Worm (Caenorhabditis elegans) whole organism, L1 larva: ENCODE measurements around the gene pcs-1.

Experiments
- F16B12.6 ChIP-seq: fragments of 150-350 bp; optimal IDR thresholded peaks from 2 replicates; lab custom pipeline; 2014; ENCODE audit warnings: missing biosample characterization, missing genetic modification characterization
- aly-2 ChIP-seq: fragments of 150-350 bp; optimal IDR thresholded peaks from 2 replicates; lab custom pipeline; 2014; ENCODE audit warnings: missing biosample characterization, missing genetic modification characterization
- ceh-82 ChIP-seq, 3 experiments: fragments of 150-350 bp in 1 of 3; sonication (generic microtip) in 2 of 3; optimal IDR thresholded peaks; 2 replicates each; lab custom pipeline; 2014 to 2017; ENCODE audit warnings: missing biosample characterization in 3 of 3, missing genetic modification characterization in 3 of 3
- ceh-88 ChIP-seq: fragments of 200-800 bp; sonication (Bioruptor generic); IDR thresholded peaks from 2 replicates; pipeline ENCODE4 v1.3.6; 2022; ENCODE audit warnings: missing genetic modification characterization, missing compliant biosample characterization
- ceh-90 ChIP-seq: sonication (generic microtip); optimal IDR thresholded peaks from 2 replicates; lab custom pipeline; 2016; ENCODE audit warnings: missing genetic modification characterization, missing compliant biosample characterization
- ces-1 ChIP-seq: fragments of 150-350 bp; optimal IDR thresholded peaks from 2 replicates; lab custom pipeline; 2014; ENCODE audit warnings: missing biosample characterization, missing genetic modification reagents, missing genetic modification characterization
- dsc-1 ChIP-seq: sonication (generic microtip); optimal IDR thresholded peaks from 2 replicates; lab custom pipeline; 2016; ENCODE audit warnings: mild to moderate bottlenecking, missing genetic modification characterization, missing compliant biosample characterization
- egl-13 ChIP-seq: sonication (generic microtip); optimal IDR thresholded peaks from 2 replicates; lab custom pipeline; 2016; ENCODE audit warnings: missing genotype, missing genetic modification reagents, missing genetic modification characterization, missing compliant biosample characterization
- egl-27 ChIP-seq, 2 experiments: fragments of 150-350 bp in 1 of 2; sonication (generic microtip); optimal IDR thresholded peaks; 3 replicates each; lab custom pipeline; 2017 to 2018; ENCODE audit warnings: missing biosample characterization in 2 of 2, missing genetic modification characterization in 2 of 2, missing genetic modification reagents in 2 of 2
- elt-2 ChIP-seq: sonication (generic microtip); optimal IDR thresholded peaks from 2 replicates; lab custom pipeline; 2016; ENCODE audit warnings: missing genetic modification characterization, mild to moderate bottlenecking, inconsistent platforms, missing compliant biosample characterization, missing genetic modification reagents
- elt-3 ChIP-seq, 6 experiments: fragments of 150-350 bp in 1 of 6; sonication (generic microtip); optimal IDR thresholded peaks; 2 replicates each; lab custom pipeline; 2017 to 2018; ENCODE audit warnings: missing biosample characterization in 6 of 6, missing genetic modification characterization in 6 of 6, inconsistent platforms in 1 of 6
- fkh-10 ChIP-seq: sonication (generic microtip); optimal IDR thresholded peaks from 2 replicates; lab custom pipeline; 2017; ENCODE audit warnings: missing biosample characterization, missing genetic modification reagents, missing genetic modification characterization
- fkh-8 ChIP-seq: sonication (generic microtip); optimal IDR thresholded peaks from 2 replicates; lab custom pipeline; 2016; ENCODE audit warnings: mild to moderate bottlenecking, missing genetic modification characterization, missing compliant biosample characterization
- fos-1 ChIP-seq: fragments of 150-350 bp; optimal IDR thresholded peaks from 2 replicates; lab custom pipeline; 2014; ENCODE audit warnings: missing biosample characterization, missing genetic modification characterization
- grh-1 ChIP-seq: fragments of 200-800 bp; sonication (Bioruptor generic); IDR thresholded peaks from 2 replicates; pipeline ENCODE4 v1.3.6; 2022; ENCODE audit warnings: missing genetic modification reagents, missing genetic modification characterization, missing compliant biosample characterization
- isw-1 ChIP-seq: fragments of 200-800 bp; sonication (Bioruptor generic); IDR thresholded peaks from 2 replicates; pipeline ENCODE4 v1.3.6; 2022; ENCODE audit warnings: missing genetic modification characterization, missing compliant biosample characterization
- lin-13 ChIP-seq: fragments of 150-350 bp; optimal IDR thresholded peaks from 2 replicates; lab custom pipeline; 2014; ENCODE audit warnings: missing biosample characterization, missing genetic modification reagents, missing genetic modification characterization
- lin-14 ChIP-seq: fragments of 200-800 bp; sonication (Bioruptor generic); optimal IDR thresholded peaks from 2 replicates; lab custom pipeline; 2018; ENCODE audit warnings: mild to moderate bottlenecking, missing genetic modification characterization, moderate library complexity, missing compliant biosample characterization
- lin-39 ChIP-seq: fragments of 150-350 bp; optimal IDR thresholded peaks from 2 replicates; lab custom pipeline; 2014; ENCODE audit warnings: missing biosample characterization, missing genetic modification reagents, missing genetic modification characterization
- lsy-2 ChIP-seq, 2 experiments: fragments of 150-350 bp; optimal IDR thresholded peaks; 2 replicates each; lab custom pipeline; 2014; ENCODE audit warnings: missing biosample characterization in 2 of 2, missing genetic modification characterization in 2 of 2
- mab-9 ChIP-seq: fragments of 200-800 bp; sonication (Bioruptor generic); IDR thresholded peaks from 2 replicates; pipeline ENCODE4 v1.3.6; 2022; ENCODE audit warnings: missing genetic modification reagents, missing genetic modification characterization, missing compliant biosample characterization
- mdl-1 ChIP-seq, 2 experiments: fragments of 150-350 bp; optimal IDR thresholded peaks; 2 replicates each; lab custom pipeline; 2014 to 2017; ENCODE audit warnings: missing biosample characterization in 2 of 2, missing genetic modification characterization in 2 of 2, inconsistent platforms in 1 of 2
- mep-1 ChIP-seq: fragments of 150-350 bp; optimal IDR thresholded peaks from 2 replicates; lab custom pipeline; 2014; ENCODE audit warnings: missing biosample characterization, missing genetic modification characterization
- nhr-12 ChIP-seq: sonication (generic microtip); optimal IDR thresholded peaks from 2 replicates; lab custom pipeline; 2017; ENCODE audit warnings: missing biosample characterization, missing genetic modification characterization
- nhr-19 ChIP-seq: fragments of 200-800 bp; sonication (Bioruptor generic); conservative IDR thresholded peaks from 2 replicates; pipeline ENCODE4 v1.3.6; 2022; ENCODE audit warnings: missing genetic modification characterization, missing compliant biosample characterization
- nhr-20 ChIP-seq: sonication (generic microtip); optimal IDR thresholded peaks from 2 replicates; lab custom pipeline; 2016; ENCODE audit warnings: mild to moderate bottlenecking, missing genetic modification characterization, missing compliant biosample characterization
- nhr-237 ChIP-seq: fragments of 150-350 bp; optimal IDR thresholded peaks from 2 replicates; lab custom pipeline; 2014; ENCODE audit warnings: missing biosample characterization, missing genetic modification characterization
- nhr-47 ChIP-seq: sonication (generic microtip); optimal IDR thresholded peaks from 2 replicates; lab custom pipeline; 2016; ENCODE audit warnings: mild to moderate bottlenecking, missing genetic modification characterization, moderate library complexity, missing compliant biosample characterization
- nhr-71 ChIP-seq: sonication (generic microtip); optimal IDR thresholded peaks from 2 replicates; lab custom pipeline; 2016; ENCODE audit warnings: mild to moderate bottlenecking, missing genetic modification characterization, moderate library complexity, missing compliant biosample characterization
- nhr-84 ChIP-seq: sonication (generic microtip); optimal IDR thresholded peaks from 2 replicates; lab custom pipeline; 2017; ENCODE audit warnings: missing biosample characterization, missing genetic modification characterization
- nhr-90 ChIP-seq: sonication (generic microtip); optimal IDR thresholded peaks from 2 replicates; lab custom pipeline; 2016; ENCODE audit warnings: mild to moderate bottlenecking, missing genetic modification characterization, missing compliant biosample characterization; ENCODE audit not compliant: poor library complexity
- pag-3 ChIP-seq: sonication (generic microtip); optimal IDR thresholded peaks from 2 replicates; lab custom pipeline; 2017; ENCODE audit warnings: missing genetic modification characterization, mild to moderate bottlenecking, missing compliant biosample characterization, antibody characterized with exemption, borderline replicate concordance; ENCODE audit not compliant: insufficient read depth
- pax-3 ChIP-seq: fragments of 200-800 bp; sonication (Bioruptor generic); optimal IDR thresholded peaks from 2 replicates; lab custom pipeline; 2018; ENCODE audit warnings: mild to moderate bottlenecking, missing genetic modification characterization, moderate library complexity, missing compliant biosample characterization
- pqm-1 ChIP-seq: sonication (generic microtip); optimal IDR thresholded peaks from 3 replicates; lab custom pipeline; 2017; ENCODE audit warnings: missing biosample characterization, missing genetic modification characterization
- rnt-1 ChIP-seq: sonication (generic microtip); optimal IDR thresholded peaks from 2 replicates; lab custom pipeline; 2016; ENCODE audit warnings: mild to moderate bottlenecking, missing genetic modification characterization, moderate library complexity, missing compliant biosample characterization
- snpc-4 ChIP-seq: fragments of 150-350 bp; optimal IDR thresholded peaks from 2 replicates; lab custom pipeline; 2014; ENCODE audit warnings: missing biosample characterization, missing genetic modification characterization
- unc-86 ChIP-seq: sonication (generic microtip); optimal IDR thresholded peaks from 2 replicates; lab custom pipeline; 2016; ENCODE audit warnings: missing genetic modification characterization, missing compliant biosample characterization
- vab-15 ChIP-seq: sonication (generic microtip); optimal IDR thresholded peaks from 2 replicates; lab custom pipeline; 2017; ENCODE audit warnings: missing genotype, mild to moderate bottlenecking, missing genetic modification characterization, missing compliant biosample characterization
- xbp-1 ChIP-seq: sonication (generic microtip); optimal IDR thresholded peaks from 2 replicates; lab custom pipeline; 2016; ENCODE audit warnings: missing genetic modification characterization, missing compliant biosample characterization
- zag-1 ChIP-seq: fragments of 150-350 bp; optimal IDR thresholded peaks from 2 replicates; lab custom pipeline; 2014; ENCODE audit warnings: missing biosample characterization, missing genetic modification characterization
- zip-4 ChIP-seq: fragments of 200-800 bp; sonication (Bioruptor generic); optimal IDR thresholded peaks from 2 replicates; lab custom pipeline; 2018; ENCODE audit warnings: mild to moderate bottlenecking, missing genetic modification characterization, moderate library complexity, missing compliant biosample characterization
- ztf-11 ChIP-seq, 2 experiments: sonication (generic microtip); optimal IDR thresholded peaks; 2 replicates each; lab custom pipeline; 2016 to 2017; ENCODE audit warnings: missing genetic modification characterization in 2 of 2, missing biosample characterization in 1 of 2, missing compliant biosample characterization in 1 of 2

pcs-1 gene

DNA sequence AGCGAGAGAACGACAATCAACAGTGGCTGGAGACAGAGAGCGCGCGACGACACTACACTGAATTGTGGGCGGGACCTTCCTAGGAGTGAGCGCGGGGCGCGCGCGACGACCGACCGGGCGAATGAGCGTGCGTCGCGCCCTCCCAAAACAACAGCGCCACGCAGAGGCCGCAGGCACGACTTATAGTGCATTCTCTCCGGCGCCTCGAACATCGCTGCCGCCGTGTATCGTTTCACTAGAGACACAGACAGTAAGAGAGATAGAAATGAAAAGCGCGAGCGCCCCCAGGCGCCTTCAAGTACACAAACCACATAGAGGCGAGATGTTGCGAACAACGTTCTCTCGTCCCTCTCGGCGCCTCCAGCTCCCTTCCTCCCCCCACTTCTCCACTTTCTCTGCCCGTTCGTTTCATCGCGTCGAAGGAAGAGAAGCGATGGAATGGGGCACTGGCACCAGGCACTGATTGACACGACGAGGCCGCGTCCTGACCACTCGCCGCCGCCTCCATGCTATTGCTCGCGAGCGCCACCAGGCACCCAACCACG is 42.4 kb upstream of the pcs-1 start (continued):
- TF ChIP-seq mdl-1 (tag; optimal IDR thresholded peaks at IDR 0.05; lab: Kevin White, UChicago) (peak in 1 of 2 experiments; percentile 69), nhr-84 (tag; lab: Kevin White, UChicago) (no peak), ceh-90 (tag; lab: Kevin White, UChicago) (no peak), vab-15 (no peak), zag-1 (no peak), nhr-47 (tag; lab: Kevin White, UChicago) (peak; percentile 66), unc-86 (tag; lab: Kevin White, UChicago) (peak; percentile 29), ceh-82 (tag; optimal IDR thresholded peaks at IDR 0.05; lab: Kevin White, UChicago) (peak; percentile 39 to 58 (median 41)), nhr-71 (tag; lab: Kevin White, UChicago) (peak; percentile 77), aly-2 (tag; lab: Kevin White, UChicago) (no peak), ces-1 (no peak), ceh-88 (GFP tag; lab: Robert Waterston, UW) (0 out of 2 replicates have a peak, but pooled peaks have one; percentile 23), dsc-1 (tag; lab: Kevin White, UChicago) (peak; percentile 16), lin-13 (GFP tag; lab: Kevin White, UChicago) (peak; percentile 36), elt-2 (tag; lab: Kevin White, UChicago) (no peak), egl-13 (tag; lab: Kevin White, UChicago) (no peak), snpc-4 (tag; lab: Kevin White, UChicago) (peak; percentile 56), nhr-19 (peak; percentile 56), ztf-11 (tag; optimal IDR thresholded peaks at IDR 0.05; lab: Kevin White, UChicago) (peak in 1 of 2 experiments; percentile 15), fkh-8 (tag; lab: Kevin White, UChicago) (peak; percentile 49), nhr-20 (tag; lab: Kevin White, UChicago) (peak; percentile 80), pqm-1 (no peak), nhr-237 (tag; lab: Kevin White, UChicago) (no peak), mab-9 (GFP tag; lab: Robert Waterston, UW) (0 out of 2 replicates have a peak, but pooled peaks have one; percentile 54), elt-3 (tag; optimal IDR thresholded peaks at IDR 0.05; lab: Kevin White, UChicago) (peak in 2 of 6 experiments; percentile 8 to 52), rnt-1 (tag; lab: Kevin White, UChicago) (peak; percentile 63), fos-1 (tag; lab: Kevin White, UChicago) (no peak), grh-1 (peak; percentile 40; the same call in 1 of the 2 replicates), egl-27 (tag; optimal IDR thresholded peaks at IDR 0.05; lab: Kevin White, UChicago) (peak in 1 of 2 experiments; percentile 60), zip-4 (GFP tag; lab: Kevin White, UChicago) (no peak), isw-1 (GFP tag; lab: Robert Waterston, UW) (peak; percentile 11; the same call in 1 of the 2 replicates), lin-14 (peak; percentile 98), fkh-10 (GFP tag; lab: Kevin White, UChicago) (no peak), lin-39 (tag; lab: Kevin White, UChicago) (no peak), pag-3 (no peak), F16B12.6 (tag; lab: Kevin White, UChicago) (peak; percentile 2), mep-1 (peak; percentile 71), pax-3 (tag; lab: Kevin White, UChicago) (no peak), nhr-12 (tag; lab: Kevin White, UChicago) (no peak), lsy-2 (tag; optimal IDR thresholded peaks at IDR 0.05; lab: Kevin White, UChicago) (peak; percentile 38 to 68), nhr-90 (tag; lab: Kevin White, UChicago) (peak; percentile 30), xbp-1 (tag; lab: Kevin White, UChicago) (peak; percentile 58)
